Worm (Caenorhabditis elegans) whole organism, L2 larva: ENCODE data around the gene npp-16.
A peak's percentile ranks its signal among the peaks of the same experiment; 100 is the strongest.

Experiments
- C34F6.9 ChIP-seq: fragments of 150-350 bp; optimal IDR thresholded peaks from 2 replicates; lab custom pipeline; 2014; ENCODE audit warnings: missing biosample characterization, missing genetic modification characterization
- R02D3.7 ChIP-seq: fragments of 150-350 bp; optimal IDR thresholded peaks from 2 replicates; lab custom pipeline; 2014; ENCODE audit warnings: missing biosample characterization, missing genetic modification characterization
- ZK546.5 ChIP-seq: sonication (generic microtip); optimal IDR thresholded peaks from 2 replicates; lab custom pipeline; 2017; ENCODE audit warnings: missing biosample characterization, missing genetic modification characterization
- alr-1 ChIP-seq: fragments of 150-350 bp; optimal IDR thresholded peaks from 2 replicates; lab custom pipeline; 2014; ENCODE audit warnings: missing biosample characterization, missing genetic modification characterization
- aly-2 ChIP-seq: fragments of 150-350 bp; optimal IDR thresholded peaks from 2 replicates; lab custom pipeline; 2014; ENCODE audit warnings: missing biosample characterization, missing genetic modification characterization
- ama-1 ChIP-seq: fragments of 150-350 bp; optimal IDR thresholded peaks from 2 replicates; lab custom pipeline; 2018; ENCODE audit warnings: inconsistent platforms
- blmp-1 ChIP-seq: sonication (generic microtip); optimal IDR thresholded peaks from 2 replicates; lab custom pipeline; 2017; ENCODE audit warnings: missing genetic modification characterization, mild to moderate bottlenecking, missing compliant biosample characterization, antibody characterized with exemption, moderate library complexity; ENCODE audit not compliant: insufficient read depth
- ceh-82 ChIP-seq: fragments of 150-350 bp; optimal IDR thresholded peaks from 2 replicates; lab custom pipeline; 2014; ENCODE audit warnings: missing biosample characterization, missing genetic modification characterization
- crh-2 ChIP-seq: sonication (generic microtip); optimal IDR thresholded peaks from 2 replicates; lab custom pipeline; 2017; ENCODE audit warnings: missing biosample characterization, missing genetic modification characterization
- dmd-4 ChIP-seq: sonication (generic microtip); optimal IDR thresholded peaks from 2 replicates; lab custom pipeline; 2017; ENCODE audit warnings: missing biosample characterization, missing genetic modification characterization
- egl-27 ChIP-seq: sonication (generic microtip); optimal IDR thresholded peaks from 3 replicates; lab custom pipeline; 2017; ENCODE audit warnings: missing biosample characterization, missing genetic modification reagents, missing genetic modification characterization
- elt-1 ChIP-seq: fragments of 150-350 bp; optimal IDR thresholded peaks from 2 replicates; lab custom pipeline; 2014; ENCODE audit warnings: missing biosample characterization, missing genetic modification characterization
- fos-1 ChIP-seq: fragments of 150-350 bp; optimal IDR thresholded peaks from 2 replicates; lab custom pipeline; 2014; ENCODE audit warnings: missing biosample characterization, missing genetic modification characterization
- gmeb-1 ChIP-seq: fragments of 150-350 bp; optimal IDR thresholded peaks from 2 replicates; lab custom pipeline; 2014; ENCODE audit warnings: missing biosample characterization, missing genetic modification characterization
- lin-11 ChIP-seq: fragments of 150-350 bp; sonication (generic microtip); optimal IDR thresholded peaks from 2 replicates; lab custom pipeline; 2014; ENCODE audit warnings: missing biosample characterization, missing genetic modification characterization, inconsistent platforms, mixed read lengths
- lin-13 ChIP-seq: fragments of 150-350 bp; optimal IDR thresholded peaks from 2 replicates; lab custom pipeline; 2014; ENCODE audit warnings: missing biosample characterization, missing genetic modification reagents, missing genetic modification characterization
- lin-39 ChIP-seq: fragments of 150-350 bp; optimal IDR thresholded peaks from 2 replicates; lab custom pipeline; 2014; ENCODE audit warnings: missing biosample characterization, missing genetic modification reagents, missing genetic modification characterization
- lsy-2 ChIP-seq, 2 experiments: fragments of 150-350 bp in 1 of 2; sonication (generic microtip) in 1 of 2; optimal IDR thresholded peaks; 2 replicates each; lab custom pipeline; 2014 to 2017; ENCODE audit warnings: missing biosample characterization in 2 of 2, missing genetic modification characterization in 2 of 2
- mab-5 ChIP-seq: fragments of 150-350 bp; optimal IDR thresholded peaks from 2 replicates; lab custom pipeline; 2014; ENCODE audit warnings: missing biosample characterization, missing genetic modification characterization
- mbf-1 ChIP-seq: sonication (generic microtip); optimal IDR thresholded peaks from 2 replicates; lab custom pipeline; 2017; ENCODE audit warnings: missing biosample characterization, missing genetic modification characterization
- mdl-1 ChIP-seq, 2 experiments: fragments of 150-350 bp in 1 of 2; sonication (generic microtip) in 1 of 2; optimal IDR thresholded peaks; 2 replicates each; lab custom pipeline; 2017; ENCODE audit warnings: missing biosample characterization in 2 of 2, missing genetic modification characterization in 2 of 2
- nhr-11 ChIP-seq: fragments of 150-350 bp; optimal IDR thresholded peaks from 2 replicates; lab custom pipeline; 2014; ENCODE audit warnings: missing biosample characterization, missing genetic modification characterization
- nhr-12 ChIP-seq: fragments of 150-350 bp; optimal IDR thresholded peaks from 2 replicates; lab custom pipeline; 2014; ENCODE audit warnings: missing biosample characterization, missing genetic modification characterization
- nhr-129 ChIP-seq: fragments of 150-350 bp; optimal IDR thresholded peaks from 2 replicates; lab custom pipeline; 2014; ENCODE audit warnings: missing biosample characterization, missing genetic modification characterization
- nhr-25 ChIP-seq: fragments of 150-350 bp; sonication (generic microtip); optimal IDR thresholded peaks from 3 replicates; lab custom pipeline; 2014; ENCODE audit warnings: missing biosample characterization, missing genetic modification characterization
- nhr-6 ChIP-seq: fragments of 150-350 bp; optimal IDR thresholded peaks from 2 replicates; lab custom pipeline; 2014; ENCODE audit warnings: missing biosample characterization, missing genetic modification characterization
- nhr-77 ChIP-seq: fragments of 150-350 bp; optimal IDR thresholded peaks from 2 replicates; lab custom pipeline; 2014; ENCODE audit warnings: missing biosample characterization, missing genetic modification characterization
- peb-1 ChIP-seq: fragments of 150-350 bp; optimal IDR thresholded peaks from 2 replicates; lab custom pipeline; 2014; ENCODE audit warnings: missing biosample characterization, missing genetic modification characterization
- skn-1 ChIP-seq: sonication (generic microtip); optimal IDR thresholded peaks from 2 replicates; lab custom pipeline; 2017; ENCODE audit warnings: missing biosample characterization, missing genetic modification characterization
- sma-3 ChIP-seq: sonication (generic microtip); optimal IDR thresholded peaks from 2 replicates; lab custom pipeline; 2016; ENCODE audit warnings: missing genetic modification reagents, missing genetic modification characterization, missing compliant biosample characterization
- snpc-4 ChIP-seq: fragments of 150-350 bp; optimal IDR thresholded peaks from 2 replicates; lab custom pipeline; 2014; ENCODE audit warnings: missing biosample characterization, missing genetic modification characterization
- unc-55 ChIP-seq: fragments of 150-350 bp; sonication (generic microtip); optimal IDR thresholded peaks from 3 replicates; lab custom pipeline; 2014; ENCODE audit warnings: missing biosample characterization, missing genetic modification reagents, missing genetic modification characterization
- ztf-1 ChIP-seq: fragments of 200-800 bp; sonication (Bioruptor generic); conservative IDR thresholded peaks from 2 replicates; pipeline ENCODE4 v1.3.6; 2022; ENCODE audit warnings: missing genetic modification characterization, missing compliant biosample characterization

The npp-16 gene

DNA sequence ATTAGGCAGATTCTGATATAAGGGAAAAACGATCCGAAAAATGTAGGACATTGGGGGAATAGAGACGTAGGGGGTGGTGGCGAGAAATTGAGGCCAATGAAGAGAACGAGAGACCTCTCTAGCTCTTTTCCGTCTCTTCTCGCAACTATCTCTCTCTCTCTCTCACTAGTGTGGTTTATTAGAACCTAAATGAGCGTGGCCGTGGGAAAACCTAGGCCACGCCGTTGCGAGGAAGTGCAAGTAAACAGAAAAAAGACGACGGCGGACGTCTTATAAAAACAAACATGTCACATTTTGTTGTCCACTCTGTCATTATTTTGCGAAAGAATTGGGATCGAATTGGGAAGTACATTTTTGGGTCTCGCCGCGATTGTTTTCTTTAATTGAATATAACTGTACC lies 45.7 kb upstream of the npp-16 start (continued):
- TF ChIP-seq blmp-1 (tag; lab: Kevin White, UChicago) (no peak), mab-5 (tag; lab: Kevin White, UChicago) (peak; percentile 62), elt-1 (tag; lab: Kevin White, UChicago) (no peak), unc-55 (GFP tag; lab: Kevin White, UChicago) (peak; percentile 89), ama-1 (lab: Kevin White, UChicago) (no peak), peb-1 (tag; lab: Kevin White, UChicago) (no peak), lin-11 (tag; lab: Kevin White, UChicago) (no peak), skn-1 (tag; lab: Kevin White, UChicago) (peak; percentile 58), nhr-12 (tag; lab: Kevin White, UChicago) (no peak), nhr-6 (tag; lab: Kevin White, UChicago) (peak; percentile 29), mbf-1 (tag; lab: Kevin White, UChicago) (no peak), ZK546.5 (tag; lab: Kevin White, UChicago) (no peak), lin-13 (GFP tag; lab: Kevin White, UChicago) (peak; percentile 92), R02D3.7 (tag; lab: Kevin White, UChicago) (no peak), lin-39 (no peak)

ce11 chrIII:11871617-11872016 lies 44.1 kb upstream of the npp-16 start:
- TF ChIP-seq mdl-1 (tag; optimal IDR thresholded peaks at IDR 0.05; lab: Kevin White, UChicago) (no peak), skn-1 (tag; lab: Kevin White, UChicago) (no peak), alr-1 (tag; lab: Kevin White, UChicago) (no peak), fos-1 (tag; lab: Kevin White, UChicago) (no peak)

ce11 chrIII:11874242-11874641 lies 41.5 kb upstream of the npp-16 start:
- TF ChIP-seq lin-39 (no peak), nhr-77 (tag; lab: Kevin White, UChicago) (no peak), ZK546.5 (tag; lab: Kevin White, UChicago) (no peak), blmp-1 (tag; lab: Kevin White, UChicago) (no peak), unc-55 (GFP tag; lab: Kevin White, UChicago) (no peak), skn-1 (tag; lab: Kevin White, UChicago) (no peak)

DNA sequence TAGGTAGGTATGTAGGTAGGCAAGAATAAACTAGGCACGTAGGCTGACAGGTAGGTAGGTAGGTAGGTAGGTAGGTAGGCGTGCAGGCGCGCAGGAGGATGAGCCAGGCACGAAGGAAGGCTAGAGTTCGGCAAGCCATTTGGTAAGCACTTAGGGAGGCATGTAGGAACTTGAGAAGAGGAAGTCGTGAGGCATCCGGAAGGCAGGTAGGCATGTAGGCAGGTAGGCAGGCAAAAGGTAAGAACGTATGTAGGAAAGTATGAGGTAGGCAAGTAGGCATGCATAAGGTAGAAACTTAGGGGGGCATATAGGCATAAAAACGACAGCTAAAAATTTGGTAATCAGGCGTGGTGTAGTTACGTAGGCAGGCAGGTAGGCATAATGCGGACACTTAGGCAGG lies 39.6 kb upstream of the npp-16 start:
- TF ChIP-seq gmeb-1 (tag; lab: Kevin White, UChicago): no peak
- TF ChIP-seq dmd-4: no peak
- TF ChIP-seq nhr-6 (tag; lab: Kevin White, UChicago): no peak
- no peak for TF ChIP-seq ceh-82
- TF ChIP-seq crh-2 (tag; lab: Kevin White, UChicago): no peak
- no peak for TF ChIP-seq aly-2 (tag; lab: Kevin White, UChicago)
- no peak for TF ChIP-seq nhr-11
- TF ChIP-seq ztf-1 (GFP tag; lab: Robert Waterston, UW): no peak
- TF ChIP-seq lsy-2 (tag; optimal IDR thresholded peaks at IDR 0.05; lab: Kevin White, UChicago): no peak
- no peak for TF ChIP-seq nhr-129 (tag; lab: Kevin White, UChicago)
- TF ChIP-seq skn-1 (tag; lab: Kevin White, UChicago): no peak
- TF ChIP-seq lin-13 (GFP tag; lab: Kevin White, UChicago): no peak
- TF ChIP-seq C34F6.9 (tag; lab: Kevin White, UChicago): no peak
- no peak for TF ChIP-seq sma-3 (GFP tag; lab: Kevin White, UChicago)
- TF ChIP-seq nhr-25: no peak
- no peak for TF ChIP-seq lin-39
- no peak for TF ChIP-seq unc-55 (GFP tag; lab: Kevin White, UChicago)
- TF ChIP-seq fos-1 (tag; lab: Kevin White, UChicago): no peak
- TF ChIP-seq egl-27 (tag; lab: Kevin White, UChicago): no peak
- no peak for TF ChIP-seq blmp-1 (tag; lab: Kevin White, UChicago)

DNA sequence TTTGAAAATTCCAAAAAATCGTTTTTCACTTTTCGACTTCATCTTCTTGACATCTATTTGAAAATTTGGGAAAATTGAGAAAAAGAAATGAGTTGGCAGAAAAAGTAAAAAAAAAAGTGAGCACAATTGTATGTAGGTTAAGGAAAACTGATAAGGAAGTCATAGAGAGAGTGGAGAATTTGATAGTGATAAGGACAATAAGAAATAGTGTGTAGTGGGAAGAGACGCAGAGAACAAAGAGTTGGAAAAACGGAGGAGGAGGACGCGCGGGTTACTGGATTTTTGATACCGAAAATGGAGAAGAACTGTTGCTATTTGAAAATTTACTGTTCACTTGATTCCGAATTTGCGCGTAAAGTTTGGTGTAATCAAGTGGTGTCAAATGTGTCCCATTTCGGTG lies 37.0 kb upstream of the npp-16 start, which contains the start of gene Y56A3A.6:
TSS of gene Y56A3A.6 (minus strand) at position 53 of the 400 bp plus-strand sequence.
- TF ChIP-seq fos-1 (tag; lab: Kevin White, UChicago) (peak; percentile 18), snpc-4 (tag; lab: Kevin White, UChicago) (no peak), ztf-1 (GFP tag; lab: Robert Waterston, UW) (no peak), sma-3 (GFP tag; lab: Kevin White, UChicago) (no peak), nhr-11 (no peak), lin-11 (tag; lab: Kevin White, UChicago) (no peak), crh-2 (tag; lab: Kevin White, UChicago) (peak; percentile 20)
